Worm (Caenorhabditis elegans) whole organism, young adult: ENCODE measurements around the gene C27F2.7.

Experiments used
- B0035.1 ChIP-seq: sonication (generic microtip); optimal IDR thresholded peaks from 2 replicates; lab custom pipeline; 2016; ENCODE audit warnings: missing genetic modification characterization, mild to moderate bottlenecking, missing compliant biosample characterization, missing genotype, missing genetic modification reagents
- C17E4.6 ChIP-seq: fragments of 200-800 bp; sonication (Bioruptor generic); IDR thresholded peaks from 2 replicates; pipeline ENCODE4 v1.3.6; 2022; ENCODE audit warnings: missing genetic modification reagents, missing genetic modification characterization, missing compliant biosample characterization
- D2030.7 ChIP-seq: fragments of 200-800 bp; sonication (Bioruptor generic); IDR thresholded peaks from 2 replicates; pipeline ENCODE4 v1.3.6; 2022; ENCODE audit warnings: missing genetic modification reagents, missing genetic modification characterization, missing compliant biosample characterization
- F49E8.2 ChIP-seq: sonication (generic microtip); optimal IDR thresholded peaks from 3 replicates; lab custom pipeline; 2017; ENCODE audit warnings: missing genetic modification characterization, mild to moderate bottlenecking, missing compliant biosample characterization, antibody characterized with exemption, moderate library complexity; ENCODE audit not compliant: insufficient read depth
- F52B5.7 ChIP-seq: sonication (generic microtip); optimal IDR thresholded peaks from 2 replicates; lab custom pipeline; 2016; ENCODE audit warnings: mild to moderate bottlenecking, missing genetic modification characterization, missing compliant biosample characterization
- F55B11.4 ChIP-seq: sonication (generic microtip); optimal IDR thresholded peaks from 2 replicates; lab custom pipeline; 2016; ENCODE audit warnings: missing compliant biosample characterization, missing genetic modification characterization, borderline replicate concordance; ENCODE audit not compliant: insufficient read depth
- Y53F4B.3 ChIP-seq: fragments of 200-800 bp; sonication (Bioruptor generic); IDR thresholded peaks from 2 replicates; pipeline ENCODE4 v1.3.6; 2022; ENCODE audit warnings: missing genetic modification reagents, missing genetic modification characterization, missing compliant biosample characterization
- Y53G8AR.9 ChIP-seq: fragments of 200-800 bp; sonication (Bioruptor generic); conservative IDR thresholded peaks from 2 replicates; pipeline ENCODE4 v1.3.6; 2022; ENCODE audit warnings: missing genetic modification reagents, missing genetic modification characterization, missing compliant biosample characterization
- akir-1 ChIP-seq: fragments of 200-800 bp; sonication (Bioruptor generic); optimal IDR thresholded peaks from 2 replicates; lab custom pipeline; 2018; ENCODE audit warnings: mild to moderate bottlenecking, missing genetic modification characterization, moderate library complexity, missing compliant biosample characterization
- athp-1 ChIP-seq: sonication (generic microtip); optimal IDR thresholded peaks from 2 replicates; lab custom pipeline; 2017; ENCODE audit warnings: mild to moderate bottlenecking, missing genetic modification characterization, missing compliant biosample characterization
- attf-3 ChIP-seq: fragments of 200-800 bp; sonication (Bioruptor generic); conservative IDR thresholded peaks from 2 replicates; pipeline ENCODE4 v1.3.6; 2022; ENCODE audit warnings: missing genetic modification reagents, missing genetic modification characterization, missing compliant biosample characterization
- attf-6 ChIP-seq: fragments of 200-800 bp; sonication (Bioruptor generic); IDR thresholded peaks from 2 replicates; pipeline ENCODE4 v1.3.6; 2022; ENCODE audit warnings: missing genetic modification reagents, missing genetic modification characterization, missing compliant biosample characterization
- cebp-1 ChIP-seq, 2 experiments: fragments of 200-800 bp in 1 of 2; sonication (Bioruptor generic) in 1 of 2; sonication (generic microtip) in 1 of 2; IDR thresholded peaks in 1 of 2; optimal IDR thresholded peaks in 1 of 2; 2 replicates each; pipeline versions ENCODE4 v1.3.6 to Lab custom; 2017 to 2022; ENCODE audit warnings: missing compliant biosample characterization in 2 of 2, missing genetic modification characterization in 2 of 2, mild to moderate bottlenecking in 1 of 2, missing genetic modification reagents in 1 of 2, moderate library complexity in 1 of 2
- cebp-2 ChIP-seq: fragments of 200-800 bp; sonication (Bioruptor generic); IDR thresholded peaks from 2 replicates; pipeline ENCODE4 v1.3.6; 2022; ENCODE audit warnings: missing genetic modification characterization, missing compliant biosample characterization
- ceh-27 ChIP-seq: fragments of 200-800 bp; sonication (Bioruptor generic); optimal IDR thresholded peaks from 2 replicates; lab custom pipeline; 2018; ENCODE audit warnings: mild to moderate bottlenecking, missing genetic modification characterization, moderate library complexity, missing compliant biosample characterization
- ceh-58 ChIP-seq: fragments of 200-800 bp; sonication (Bioruptor generic); IDR thresholded peaks from 2 replicates; pipeline ENCODE4 v1.3.6; 2022; ENCODE audit warnings: missing genetic modification characterization, missing compliant biosample characterization
- ceh-79 ChIP-seq: sonication (generic microtip); optimal IDR thresholded peaks from 2 replicates; lab custom pipeline; 2017; ENCODE audit warnings: mild to moderate bottlenecking, missing genetic modification characterization, missing compliant biosample characterization
- chd-7 ChIP-seq: sonication (generic microtip); optimal IDR thresholded peaks from 2 replicates; lab custom pipeline; 2016; ENCODE audit warnings: mild to moderate bottlenecking, missing genetic modification characterization, moderate library complexity, missing compliant biosample characterization
- dox-1 ChIP-seq: fragments of 200-800 bp; sonication (Bioruptor generic); IDR thresholded peaks from 2 replicates; pipeline ENCODE4 v1.3.6; 2022; ENCODE audit warnings: missing genetic modification reagents, missing genetic modification characterization, missing compliant biosample characterization
- dpff-1 ChIP-seq: sonication (generic microtip); optimal IDR thresholded peaks from 2 replicates; lab custom pipeline; 2017; ENCODE audit warnings: mild to moderate bottlenecking, missing genetic modification characterization, missing compliant biosample characterization
- dpl-1 ChIP-seq: fragments of 150-350 bp; optimal IDR thresholded peaks from 2 replicates; lab custom pipeline; 2014; ENCODE audit warnings: missing biosample characterization, missing genetic modification reagents, missing genetic modification characterization
- fkh-3 ChIP-seq: sonication (generic microtip); optimal IDR thresholded peaks from 2 replicates; lab custom pipeline; 2016; ENCODE audit warnings: mild to moderate bottlenecking, missing genetic modification characterization, missing compliant biosample characterization
- hmg-1.2 ChIP-seq: fragments of 200-800 bp; sonication (Bioruptor generic); IDR thresholded peaks from 2 replicates; pipeline ENCODE4 v1.3.6; 2022; ENCODE audit warnings: missing genetic modification reagents, missing genetic modification characterization, missing compliant biosample characterization
- lag-1 ChIP-seq: fragments of 200-800 bp; sonication (Bioruptor generic); IDR thresholded peaks from 2 replicates; pipeline ENCODE4 v1.3.6; 2022; ENCODE audit warnings: missing genetic modification reagents, missing genetic modification characterization, missing compliant biosample characterization
- let-607 ChIP-seq, 2 experiments: fragments of 200-800 bp in 1 of 2; sonication (Bioruptor generic) in 1 of 2; sonication (generic microtip) in 1 of 2; optimal IDR thresholded peaks; 2 replicates each; lab custom pipeline; 2016 to 2018; ENCODE audit warnings: mild to moderate bottlenecking in 2 of 2, missing compliant biosample characterization in 2 of 2, missing genetic modification characterization in 2 of 2, moderate library complexity in 2 of 2, missing genotype in 1 of 2
- lin-54 ChIP-seq: fragments of 200-800 bp; sonication (Bioruptor generic); optimal IDR thresholded peaks from 2 replicates; lab custom pipeline; 2018; ENCODE audit warnings: mild to moderate bottlenecking, missing genetic modification characterization, missing compliant biosample characterization
- lsl-1 ChIP-seq: fragments of 200-800 bp; sonication (Bioruptor generic); optimal IDR thresholded peaks from 2 replicates; lab custom pipeline; 2018; ENCODE audit warnings: mild to moderate bottlenecking, missing genetic modification characterization, moderate library complexity, missing compliant biosample characterization
- madf-10 ChIP-seq: sonication (generic microtip); optimal IDR thresholded peaks from 2 replicates; lab custom pipeline; 2016; ENCODE audit warnings: mild to moderate bottlenecking, missing genetic modification characterization, missing compliant biosample characterization
- madf-3 ChIP-seq: fragments of 200-800 bp; sonication (Bioruptor generic); IDR thresholded peaks from 2 replicates; pipeline ENCODE4 v1.3.6; 2022; ENCODE audit warnings: missing genetic modification reagents, missing genetic modification characterization, missing compliant biosample characterization
- madf-6 ChIP-seq: fragments of 200-800 bp; sonication (Bioruptor generic); IDR thresholded peaks from 2 replicates; pipeline ENCODE4 v1.3.6; 2022; ENCODE audit warnings: missing genetic modification reagents, missing genetic modification characterization, missing compliant biosample characterization
- madf-8 ChIP-seq: fragments of 200-800 bp; sonication (Bioruptor generic); conservative IDR thresholded peaks from 2 replicates; pipeline ENCODE4 v1.3.6; 2022; ENCODE audit warnings: missing genetic modification reagents, missing genetic modification characterization, missing compliant biosample characterization
- mel-28 ChIP-seq: sonication (generic microtip); optimal IDR thresholded peaks from 2 replicates; lab custom pipeline; 2016; ENCODE audit warnings: borderline replicate concordance, mild to moderate bottlenecking, missing genetic modification characterization, missing compliant biosample characterization
- nfya-1 ChIP-seq: sonication (generic microtip); optimal IDR thresholded peaks from 2 replicates; lab custom pipeline; 2017; ENCODE audit warnings: antibody characterized with exemption, missing compliant biosample characterization, missing genetic modification characterization, borderline replicate concordance; ENCODE audit not compliant: insufficient read depth
- nfya-2 ChIP-seq: fragments of 200-800 bp; sonication (Bioruptor generic); IDR thresholded peaks from 2 replicates; pipeline ENCODE4 v1.3.6; 2022; ENCODE audit warnings: missing genetic modification reagents, missing genetic modification characterization, missing compliant biosample characterization
- nfyb-1 ChIP-seq: fragments of 200-800 bp; sonication (Bioruptor generic); IDR thresholded peaks from 2 replicates; pipeline ENCODE4 v1.3.6; 2022; ENCODE audit warnings: missing genetic modification reagents, missing genetic modification characterization, missing compliant biosample characterization
- nhr-27 ChIP-seq: fragments of 200-800 bp; sonication (Bioruptor generic); optimal IDR thresholded peaks from 2 replicates; lab custom pipeline; 2018; ENCODE audit warnings: mild to moderate bottlenecking, missing genetic modification characterization, moderate library complexity, missing compliant biosample characterization
- pbrm-1 ChIP-seq: fragments of 200-800 bp; sonication (Bioruptor generic); IDR thresholded peaks from 2 replicates; pipeline ENCODE4 v1.3.6; 2022; ENCODE audit warnings: missing genetic modification reagents, missing genetic modification characterization, missing compliant biosample characterization
- snpc-4 ChIP-seq, 5 experiments: fragments of 150-350 bp in 1 of 5; sonication (generic microtip) in 4 of 5; optimal IDR thresholded peaks; 2 replicates each; lab custom pipeline; 2014 to 2018; ENCODE audit warnings: missing genetic modification characterization in 5 of 5, missing biosample characterization in 3 of 5, antibody characterized with exemption in 2 of 5, mild to moderate bottlenecking in 2 of 5, missing compliant biosample characterization in 2 of 5, missing genotype in 2 of 5, moderate library complexity in 2 of 5, missing genetic modification reagents in 1 of 5
- tlf-1 ChIP-seq: fragments of 200-800 bp; sonication (Bioruptor generic); optimal IDR thresholded peaks from 2 replicates; lab custom pipeline; 2018; ENCODE audit warnings: mild to moderate bottlenecking, missing genetic modification characterization, missing compliant biosample characterization
- unc-130 ChIP-seq: sonication (generic microtip); optimal IDR thresholded peaks from 2 replicates; lab custom pipeline; 2016; ENCODE audit warnings: missing genetic modification reagents, missing genetic modification characterization, missing compliant biosample characterization
- unc-62 ChIP-seq: fragments of 150-350 bp; optimal IDR thresholded peaks from 2 replicates; lab custom pipeline; 2014; ENCODE audit warnings: missing biosample characterization, missing genetic modification reagents, missing genetic modification characterization
- ztf-26 ChIP-seq: sonication (generic microtip); optimal IDR thresholded peaks from 2 replicates; lab custom pipeline; 2017; ENCODE audit warnings: missing genetic modification characterization, missing compliant biosample characterization
- ztf-28 ChIP-seq: fragments of 200-800 bp; sonication (Bioruptor generic); IDR thresholded peaks from 2 replicates; pipeline ENCODE4 v1.3.6; 2022; ENCODE audit warnings: missing genetic modification reagents, missing genetic modification characterization, missing compliant biosample characterization
- ztf-3 ChIP-seq: fragments of 200-800 bp; sonication (Bioruptor generic); optimal IDR thresholded peaks from 2 replicates; lab custom pipeline; 2018; ENCODE audit warnings: mild to moderate bottlenecking, missing genetic modification characterization, missing compliant biosample characterization

C27F2.7 gene

ce11 chrIII:5026366-5026765, 42.1 kb upstream of the C27F2.7 start:
- no peak for TF ChIP-seq cebp-1 (GFP tag; IDR thresholded peaks at IDR 0.05; lab: Robert Waterston, UW)
- peak; percentile 64 for TF ChIP-seq cebp-1 (tag; optimal IDR thresholded peaks at IDR 0.05; lab: Kevin White, UChicago)
- no peak for TF ChIP-seq unc-130

DNA sequence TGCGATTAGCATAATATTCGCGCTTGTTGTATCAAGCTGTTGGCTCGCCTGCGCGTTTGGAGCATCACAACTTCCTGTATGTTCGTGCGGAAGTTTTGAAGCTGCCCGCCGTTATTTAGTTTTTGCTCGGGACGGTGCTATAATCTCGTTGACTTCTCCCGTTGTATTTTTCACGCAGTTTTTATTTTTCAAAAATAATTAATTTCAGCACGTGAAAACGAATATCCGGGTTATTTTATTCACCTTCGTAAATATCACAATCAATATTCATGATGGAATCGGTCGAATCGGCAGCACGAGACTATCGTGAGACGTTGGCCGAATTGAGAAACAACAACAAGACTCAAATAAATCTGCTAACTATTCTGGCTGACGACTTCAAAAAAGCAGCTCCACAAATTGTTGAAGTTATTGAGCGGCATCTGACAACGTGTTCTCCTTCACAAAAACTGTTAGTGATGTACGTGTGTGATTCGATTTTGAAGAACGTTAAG, 40.9 kb upstream of the C27F2.7 start:
- TF ChIP-seq C17E4.6 (no peak), chd-7 (tag; lab: Kevin White, UChicago) (peak; percentile 27), ceh-58 (no peak), ztf-28 (GFP tag; lab: Robert Waterston, UW) (0 out of 2 replicates have a peak, but pooled peaks have one; percentile 19), lsl-1 (GFP tag; lab: Kevin White, UChicago) (peak; percentile 14), ztf-3 (GFP tag; lab: Kevin White, UChicago) (no peak), nfya-2 (no peak), ceh-79 (no peak), lin-54 (peak; percentile 52), B0035.1 (tag; lab: Kevin White, UChicago) (peak; percentile 68), madf-3 (no peak), F49E8.2 (tag; lab: Kevin White, UChicago) (no peak), D2030.7 (GFP tag; lab: Robert Waterston, UW) (peak; percentile 55), madf-8 (GFP tag; lab: Robert Waterston, UW) (no peak), lag-1 (GFP tag; lab: Robert Waterston, UW) (no peak), cebp-2 (no peak), attf-6 (no peak), dox-1 (GFP tag; lab: Robert Waterston, UW) (peak; percentile 66), nfya-1 (tag; lab: Kevin White, UChicago) (no peak), madf-10 (tag; lab: Kevin White, UChicago) (peak; percentile 43), tlf-1 (GFP tag; lab: Kevin White, UChicago) (peak; percentile 67), Y53F4B.3 (GFP tag; lab: Robert Waterston, UW) (peak; percentile 53; the same call in 1 of the 2 replicates), athp-1 (peak; percentile 48), ceh-27 (GFP tag; lab: Kevin White, UChicago) (no peak), unc-62 (GFP tag; lab: Kevin White, UChicago) (no peak), Y53G8AR.9 (GFP tag; lab: Robert Waterston, UW) (0 out of 2 replicates have a peak, but pooled peaks have one; percentile 75), F52B5.7 (tag; lab: Kevin White, UChicago) (peak; percentile 64), snpc-4 (GFP tag; optimal IDR thresholded peaks at IDR 0.05; lab: Kevin White, UChicago) (no peak), snpc-4 (tag; optimal IDR thresholded peaks at IDR 0.05; lab: Kevin White, UChicago) (peak in 2 of 4 experiments; percentile 26 to 43), let-607 (tag; optimal IDR thresholded peaks at IDR 0.05; lab: Kevin White, UChicago) (peak in 1 of 2 experiments; percentile 21), ztf-26 (tag; lab: Kevin White, UChicago) (peak; percentile 66), madf-6 (GFP tag; lab: Robert Waterston, UW) (no peak; the same call in 1 of the 2 replicates), F55B11.4 (no peak), dpff-1 (tag; lab: Kevin White, UChicago) (no peak), nhr-27 (tag; lab: Kevin White, UChicago) (no peak), pbrm-1 (peak; percentile 45; the same call in 1 of the 2 replicates), attf-3 (GFP tag; lab: Robert Waterston, UW) (peak; percentile 16; the same call in 1 of the 2 replicates), nfyb-1 (GFP tag; lab: Robert Waterston, UW) (0 out of 2 replicates have a peak, but pooled peaks have one; percentile 65), fkh-3 (tag; lab: Kevin White, UChicago) (no peak), hmg-1.2 (GFP tag; lab: Robert Waterston, UW) (peak; percentile 27; the same call in 1 of the 2 replicates), dpl-1 (GFP tag; lab: Kevin White, UChicago) (no peak), mel-28 (peak; percentile 37), akir-1 (GFP tag; lab: Kevin White, UChicago) (no peak)
